Worm (Caenorhabditis elegans): ENCODE measurements around the gene F48G7.5.

DNA sequence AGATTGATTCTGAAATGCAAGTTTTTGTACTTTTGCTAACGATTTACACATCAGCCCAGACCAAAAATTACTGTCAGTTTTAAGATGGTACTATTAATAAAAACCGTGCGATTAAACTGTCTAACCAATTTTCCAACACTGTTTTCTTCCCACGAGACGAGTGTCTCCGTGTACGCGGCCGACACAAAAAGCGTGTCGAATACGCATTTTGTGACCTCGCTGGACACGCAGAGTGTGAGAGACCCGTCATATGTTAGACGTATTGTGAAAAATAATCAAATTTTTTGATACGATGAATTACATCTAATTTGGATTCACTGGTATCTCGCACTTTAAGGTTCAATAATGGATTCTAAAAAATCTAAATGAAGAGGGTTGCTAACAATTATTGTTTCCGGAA is 12.9 kb upstream of the F48G7.5 start:
- no peak for TF ChIP-seq W03F9.2 (tag; optimal IDR thresholded peaks at IDR 0.05)
- TF ChIP-seq him-1 (tag; optimal IDR thresholded peaks at IDR 0.05), result no peak
- no peak for TF ChIP-seq dao-5 (tag; optimal IDR thresholded peaks at IDR 0.05)
